Fruit fly (Drosophila melanogaster) whole organism, embryonic: ENCODE results near the gene asun.

Source experiments
- CG10267 ChIP-seq: fragments of 200-800 bp; sonication (Bioruptor generic); optimal IDR thresholded peaks from 2 replicates; lab custom pipeline; 2018; ENCODE audit warnings: missing biosample characterization, mild to moderate bottlenecking, missing genetic modification characterization, moderate library complexity
- CG11398 ChIP-seq: fragments of 200-800 bp; sonication (Bioruptor generic); optimal IDR thresholded peaks from 2 replicates; lab custom pipeline; 2016; ENCODE audit warnings: missing biosample characterization, missing genetic modification characterization
- CG12236 ChIP-seq: fragments of 200-800 bp; sonication (Bioruptor generic); optimal IDR thresholded peaks from 2 replicates; lab custom pipeline; 2016; ENCODE audit warnings: missing biosample characterization, missing genetic modification characterization
- CG13624 ChIP-seq: fragments of 200-800 bp; sonication (Bioruptor generic); optimal IDR thresholded peaks from 2 replicates; lab custom pipeline; 2016; ENCODE audit warnings: missing biosample characterization, missing genetic modification characterization
- CG1602 ChIP-seq: fragments of 200-800 bp; sonication (Bioruptor generic); optimal IDR thresholded peaks from 3 replicates; lab custom pipeline; 2016; ENCODE audit warnings: missing biosample characterization, missing genetic modification characterization
- CG16815 ChIP-seq: fragments of 200-800 bp; sonication (Bioruptor generic); optimal IDR thresholded peaks from 3 replicates; lab custom pipeline; 2017; ENCODE audit warnings: missing biosample characterization, mild to moderate bottlenecking, missing genetic modification characterization
- CG17359 ChIP-seq: fragments of 200-800 bp; sonication (Bioruptor generic); optimal IDR thresholded peaks from 3 replicates; lab custom pipeline; 2018; ENCODE audit warnings: missing biosample characterization, mild to moderate bottlenecking, missing genetic modification characterization, moderate library complexity
- CG1792 ChIP-seq: fragments of 200-800 bp; sonication (Bioruptor generic); optimal IDR thresholded peaks from 2 replicates; lab custom pipeline; 2016; ENCODE audit warnings: missing biosample characterization, missing genetic modification characterization
- CG31388 ChIP-seq: fragments of 200-800 bp; sonication (Bioruptor generic); optimal IDR thresholded peaks from 2 replicates; lab custom pipeline; 2016; ENCODE audit warnings: missing biosample characterization, missing genetic modification characterization
- CG4328 ChIP-seq: fragments of 200-800 bp; sonication (Bioruptor generic); optimal IDR thresholded peaks from 3 replicates; lab custom pipeline; 2017; ENCODE audit warnings: missing biosample characterization, missing genetic modification reagents, missing genetic modification characterization
- CG5180 ChIP-seq: fragments of 200-800 bp; sonication (Bioruptor generic); optimal IDR thresholded peaks from 3 replicates; lab custom pipeline; 2017; ENCODE audit warnings: missing biosample characterization, missing genetic modification characterization, mild to moderate bottlenecking, moderate library complexity, missing genetic modification reagents
- CG6272 ChIP-seq: fragments of 200-800 bp; sonication (Bioruptor generic); IDR thresholded peaks from 2 replicates; pipeline ENCODE4 v1.3.6; 2022; ENCODE audit warnings: missing biosample characterization, missing genetic modification characterization
- CG6854 ChIP-seq: fragments of 200-800 bp; sonication (Bioruptor generic); optimal IDR thresholded peaks from 3 replicates; lab custom pipeline; 2017; ENCODE audit warnings: missing biosample characterization, mild to moderate bottlenecking, missing genetic modification characterization
- CG7839 ChIP-seq: fragments of 200-800 bp; sonication (Bioruptor generic); optimal IDR thresholded peaks from 3 replicates; lab custom pipeline; 2018; ENCODE audit warnings: missing biosample characterization, mild to moderate bottlenecking, missing genetic modification characterization, moderate library complexity
- CG8388 ChIP-seq: fragments of 200-800 bp; sonication (Bioruptor generic); optimal IDR thresholded peaks from 2 replicates; lab custom pipeline; 2019; ENCODE audit warnings: missing biosample characterization, mild to moderate bottlenecking, missing genetic modification characterization, moderate library complexity
- CG8924 ChIP-seq: fragments of 200-800 bp; optimal IDR thresholded peaks from 3 replicates; lab custom pipeline; 2019; ENCODE audit warnings: missing biosample characterization, mild to moderate bottlenecking, missing genetic modification characterization, moderate library complexity
- CG8944 ChIP-seq: fragments of 200-800 bp; sonication (Bioruptor generic); optimal IDR thresholded peaks from 3 replicates; lab custom pipeline; 2016; ENCODE audit warnings: missing biosample characterization, missing genetic modification characterization
- Camta ChIP-seq: fragments of 200-800 bp; sonication (Bioruptor generic); optimal IDR thresholded peaks from 2 replicates; lab custom pipeline; 2016; ENCODE audit warnings: missing biosample characterization, missing genetic modification characterization
- CoRest ChIP-seq: fragments of 200-800 bp; sonication (Bioruptor generic); optimal IDR thresholded peaks from 3 replicates; lab custom pipeline; 2018; ENCODE audit warnings: missing biosample characterization, mild to moderate bottlenecking, missing genetic modification characterization, moderate library complexity
- D19A ChIP-seq: fragments of 200-800 bp; optimal IDR thresholded peaks from 3 replicates; lab custom pipeline; 2019; ENCODE audit warnings: missing biosample characterization, mild to moderate bottlenecking, missing genetic modification characterization, moderate library complexity
- Deaf1 ChIP-seq: fragments of 200-800 bp; optimal IDR thresholded peaks from 3 replicates; lab custom pipeline; 2019; ENCODE audit warnings: missing biosample characterization, mild to moderate bottlenecking, missing genetic modification characterization, moderate library complexity
- Doc3 ChIP-seq: fragments of 200-800 bp; sonication (Bioruptor generic); IDR thresholded peaks from 3 replicates; pipeline ENCODE4 v1.3.6; 2022; ENCODE audit warnings: missing biosample characterization, missing genetic modification characterization; ENCODE audit not compliant: partially characterized antibody
- Eip74EF ChIP-seq, 2 experiments: fragments of 200-800 bp in 1 of 2; fragments of >200 bp in 1 of 2; sonication (Bioruptor generic) in 1 of 2; optimal IDR thresholded peaks; 2 replicates each; lab custom pipeline; 2017 to 2019; ENCODE audit warnings: missing biosample characterization in 2 of 2, missing genetic modification characterization in 2 of 2, mild to moderate bottlenecking in 1 of 2, moderate library complexity in 1 of 2
- Hr78 ChIP-seq, 2 experiments: fragments of 200-800 bp in 1 of 2; fragments of >200 bp in 1 of 2; sonication (Bioruptor generic) in 1 of 2; optimal IDR thresholded peaks; 2 replicates each; lab custom pipeline; 2017 to 2019; ENCODE audit warnings: missing biosample characterization in 2 of 2, missing genetic modification characterization in 2 of 2, mild to moderate bottlenecking in 1 of 2, moderate library complexity in 1 of 2
- Mad ChIP-seq: fragments of 200-800 bp; sonication (Bioruptor generic); optimal IDR thresholded peaks from 2 replicates; lab custom pipeline; 2016; ENCODE audit warnings: missing biosample characterization, missing genetic modification characterization
- NK7.1 ChIP-seq: fragments of 200-800 bp; sonication (Bioruptor generic); optimal IDR thresholded peaks from 3 replicates; lab custom pipeline; 2016; ENCODE audit warnings: missing biosample characterization, missing genetic modification characterization
- Ptx1 ChIP-seq: fragments of 200-800 bp; sonication (Bioruptor generic); IDR thresholded peaks from 2 replicates; pipeline ENCODE4 v1.3.6; 2022; ENCODE audit warnings: missing biosample characterization, missing genetic modification characterization
- Six4 ChIP-seq: fragments of 200-800 bp; sonication (Bioruptor generic); optimal IDR thresholded peaks from 2 replicates; lab custom pipeline; 2016; ENCODE audit warnings: missing biosample characterization, missing genetic modification characterization
- Sox100B ChIP-seq: fragments of 200-800 bp; sonication (Bioruptor generic); optimal IDR thresholded peaks from 3 replicates; lab custom pipeline; 2018; ENCODE audit warnings: missing biosample characterization, mild to moderate bottlenecking, missing genetic modification characterization
- ab ChIP-seq: fragments of 200-800 bp; sonication (Bioruptor generic); optimal IDR thresholded peaks from 2 replicates; lab custom pipeline; 2016; ENCODE audit warnings: missing biosample characterization, missing genetic modification characterization
- ato ChIP-seq: fragments of 200-800 bp; sonication (Bioruptor generic); IDR thresholded peaks from 2 replicates; pipeline ENCODE4 v1.3.6; 2022; ENCODE audit warnings: missing biosample characterization, missing genetic modification characterization; ENCODE audit not compliant: partially characterized antibody
- bbx ChIP-seq: fragments of 200-800 bp; sonication (Bioruptor generic); IDR thresholded peaks from 2 replicates; pipeline ENCODE4 v1.3.6; 2022; ENCODE audit warnings: missing biosample characterization, missing genetic modification characterization; ENCODE audit not compliant: partially characterized antibody
- chif ChIP-seq, 2 experiments: fragments of 200-800 bp; sonication (Bioruptor generic); optimal IDR thresholded peaks; 3 replicates each; lab custom pipeline; 2016; ENCODE audit warnings: missing biosample characterization in 2 of 2, missing genetic modification characterization in 2 of 2
- gce ChIP-seq: fragments of 200-800 bp; sonication (Bioruptor generic); IDR thresholded peaks from 3 replicates; pipeline ENCODE4 v1.3.6; 2022; ENCODE audit warnings: missing biosample characterization, missing genetic modification characterization
- gem ChIP-seq: fragments of 200-800 bp; sonication (Bioruptor generic); optimal IDR thresholded peaks from 2 replicates; lab custom pipeline; 2019; ENCODE audit warnings: missing biosample characterization, mild to moderate bottlenecking, missing genetic modification characterization, moderate library complexity
- kni ChIP-seq: fragments of 200-800 bp; sonication (Bioruptor generic); optimal IDR thresholded peaks from 3 replicates; lab custom pipeline; 2017; ENCODE audit warnings: mild to moderate bottlenecking, missing biosample characterization, missing genetic modification reagents, missing genetic modification characterization
- knrl ChIP-seq: fragments of 200-800 bp; sonication (Bioruptor generic); IDR thresholded peaks from 3 replicates; pipeline ENCODE4 v1.3.6; 2022; ENCODE audit warnings: missing biosample characterization, missing genetic modification characterization; ENCODE audit not compliant: partially characterized antibody
- lov ChIP-seq, 2 experiments: fragments of 200-800 bp in 1 of 2; fragments of >200 bp in 1 of 2; sonication (Bioruptor generic) in 1 of 2; IDR thresholded peaks in 1 of 2; optimal IDR thresholded peaks in 1 of 2; 2 replicates in 1 of 2; 3 replicates in 1 of 2; pipeline versions ENCODE4 v1.3.6 to Lab custom; 2017 to 2022; ENCODE audit warnings: missing biosample characterization in 1 of 2, missing genetic modification characterization in 1 of 2
- mld ChIP-seq: fragments of 200-800 bp; sonication (Bioruptor generic); IDR thresholded peaks from 3 replicates; pipeline ENCODE4 v1.3.6; 2022; ENCODE audit warnings: missing biosample characterization, missing genetic modification characterization; ENCODE audit not compliant: partially characterized antibody
- nmo ChIP-seq: fragments of 200-800 bp; sonication (Bioruptor generic); optimal IDR thresholded peaks from 2 replicates; lab custom pipeline; 2018; ENCODE audit warnings: missing biosample characterization, mild to moderate bottlenecking, missing genetic modification characterization, moderate library complexity
- org-1 ChIP-seq: fragments of 200-800 bp; sonication (Bioruptor generic); optimal IDR thresholded peaks from 2 replicates; lab custom pipeline; 2017; ENCODE audit warnings: missing biosample characterization, missing genetic modification characterization
- pan ChIP-seq, 4 experiments: fragments of >200 bp in 3 of 4; fragments of 200-800 bp in 1 of 4; sonication (Bioruptor generic) in 1 of 4; optimal IDR thresholded peaks in 3 of 4; IDR thresholded peaks in 1 of 4; 2 replicates each; pipeline versions ENCODE4 v1.3.6 to Lab custom; 2017 to 2022; ENCODE audit warnings: missing biosample characterization in 2 of 4, missing genetic modification characterization in 2 of 4, mixed read lengths in 1 of 4
- tgo ChIP-seq: fragments of 200-800 bp; sonication (Bioruptor generic); IDR thresholded peaks from 3 replicates; pipeline ENCODE4 v1.3.6; 2022; ENCODE audit warnings: missing biosample characterization, missing genetic modification characterization
- tin ChIP-seq: fragments of 200-800 bp; sonication (Bioruptor generic); optimal IDR thresholded peaks from 3 replicates; lab custom pipeline; 2016; ENCODE audit warnings: missing biosample characterization, missing genetic modification characterization
- tll ChIP-seq, 2 experiments: fragments of 200-800 bp in 1 of 2; fragments of >200 bp in 1 of 2; sonication (Bioruptor generic) in 1 of 2; optimal IDR thresholded peaks; 2 replicates each; lab custom pipeline; 2017 to 2019; ENCODE audit warnings: missing biosample characterization in 2 of 2, missing genetic modification characterization in 2 of 2, mild to moderate bottlenecking in 1 of 2, moderate library complexity in 1 of 2

asun gene

DNA sequence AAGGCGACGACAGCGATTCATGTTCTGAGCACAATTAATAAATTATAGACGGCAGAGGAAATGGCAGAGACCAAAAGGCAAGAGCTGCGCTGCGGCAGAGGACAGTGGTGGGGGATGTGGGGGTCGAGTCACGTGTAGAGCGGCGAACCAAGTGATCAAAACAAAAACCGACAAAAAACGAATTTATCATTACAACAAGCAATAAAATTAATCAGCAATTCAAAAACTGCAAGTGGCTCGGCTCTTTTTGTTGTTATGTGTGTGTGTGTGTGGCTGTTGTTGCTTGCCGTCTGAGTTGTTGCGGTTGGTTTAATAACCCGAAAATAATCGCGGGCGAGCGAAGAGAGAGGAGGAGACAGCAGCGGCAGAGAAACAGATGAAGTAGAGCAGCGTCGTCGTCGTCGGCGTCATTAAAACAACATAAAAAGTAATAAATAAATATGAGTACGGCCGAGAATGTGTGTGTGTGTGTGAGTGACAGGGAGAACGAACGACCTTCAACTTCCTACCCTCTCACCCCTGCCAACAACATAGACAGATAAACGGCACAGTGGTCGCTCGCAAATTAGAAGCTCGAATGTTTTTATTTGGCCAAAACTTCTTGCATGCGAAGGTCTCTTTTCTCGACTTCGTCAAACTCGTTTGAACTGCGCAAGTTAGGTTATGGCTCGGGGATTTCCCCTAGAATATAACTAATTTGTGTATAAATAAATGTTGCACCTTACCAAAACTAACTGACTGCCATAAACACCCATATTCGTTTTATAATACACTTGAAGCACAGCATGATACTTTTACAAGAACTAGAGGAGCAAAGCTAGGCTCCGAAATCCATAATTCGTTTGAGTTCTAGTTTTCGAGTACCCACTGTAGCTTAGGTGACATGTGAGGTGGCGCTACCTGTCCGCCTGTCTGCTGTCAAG, 32.4 kb upstream of the asun start (continued):
- TF ChIP-seq CG17359 (tag; lab: Kevin White, UChicago) (peak; percentile 68), D19A (tag; lab: Kevin White, UChicago) (peak; percentile 70), ab (GFP tag; lab: Kevin White, UChicago) (peak; percentile 44), pan (optimal IDR thresholded peaks at IDR 0.05; lab: Kevin White, UChicago) (no peak), pan (GFP tag; optimal IDR thresholded peaks at IDR 0.05 in 1 of 2, IDR thresholded peaks at IDR 0.05 in 1 of 2) (no peak), CG8944 (GFP tag; lab: Kevin White, UChicago) (peak; percentile 32), Hr78 (GFP tag; optimal IDR thresholded peaks at IDR 0.05; lab: Kevin White, UChicago) (peak in 1 of 2 experiments; percentile 95), ato (GFP tag; lab: Robert Waterston, UW) (no peak), CG8388 (GFP tag; lab: Kevin White, UChicago) (peak; percentile 61), CG6272 (peak; percentile 40; the same call in 1 of the 2 replicates), CG7839 (tag; lab: Kevin White, UChicago) (peak; percentile 84), gce (GFP tag; lab: Robert Waterston, UW) (no peak), NK7.1 (peak; percentile 17), CG10267 (tag; lab: Kevin White, UChicago) (peak; percentile 64), Mad (GFP tag; lab: Kevin White, UChicago) (peak; percentile 51), CG8924 (tag; lab: Kevin White, UChicago) (peak; percentile 82), CG1602 (GFP tag; lab: Kevin White, UChicago) (peak; percentile 55), CG12236 (GFP tag; lab: Kevin White, UChicago) (peak; percentile 35), CG1792 (GFP tag; lab: Kevin White, UChicago) (peak; percentile 68), Deaf1 (tag; lab: Kevin White, UChicago) (peak; percentile 56), mld (GFP tag; lab: Robert Waterston, UW) (no peak), CG11398 (GFP tag; lab: Kevin White, UChicago) (peak; percentile 66), tin (GFP tag; lab: Kevin White, UChicago) (peak; percentile 66), org-1 (GFP tag; lab: Kevin White, UChicago) (peak; percentile 83), tgo (GFP tag; lab: Robert Waterston, UW) (no peak), bbx (no peak), tll (GFP tag; optimal IDR thresholded peaks at IDR 0.05; lab: Kevin White, UChicago) (peak; percentile 13 to 39), Camta (peak; percentile 79), chif (GFP tag; optimal IDR thresholded peaks at IDR 0.05; lab: Kevin White, UChicago) (peak; percentile 73 to 79), kni (GFP tag; lab: Kevin White, UChicago) (peak; percentile 74), CG16815 (peak; percentile 75), Six4 (GFP tag; lab: Kevin White, UChicago) (peak; percentile 53), Eip74EF (GFP tag; optimal IDR thresholded peaks at IDR 0.05; lab: Kevin White, UChicago) (peak in 1 of 2 experiments; percentile 52), gem (tag; lab: Kevin White, UChicago) (peak; percentile 86), Ptx1 (GFP tag; lab: Robert Waterston, UW) (no peak), CG6854 (peak; percentile 65), CG31388 (GFP tag; lab: Kevin White, UChicago) (peak; percentile 15), CG4328 (GFP tag; lab: Kevin White, UChicago) (peak; percentile 38), nmo (GFP tag; lab: Kevin White, UChicago) (peak; percentile 85), knrl (GFP tag; lab: Robert Waterston, UW) (no peak), Doc3 (GFP tag; lab: Robert Waterston, UW) (no peak), CoRest (tag; lab: Kevin White, UChicago) (peak; percentile 85), CG5180 (GFP tag; lab: Kevin White, UChicago) (peak; percentile 66), Sox100B (peak; percentile 84), CG13624 (GFP tag; lab: Kevin White, UChicago) (peak; percentile 59), lov (optimal IDR thresholded peaks at IDR 0.05; lab: Kevin White, UChicago) (no peak), lov (GFP tag; IDR thresholded peaks at IDR 0.05; lab: Robert Waterston, UW) (no peak)
